Worm (Caenorhabditis elegans) whole organism, L2 larva: ENCODE results near the gene dpy-17.

Source experiments
- C34F6.9 ChIP-seq: fragments of 150-350 bp; optimal IDR thresholded peaks from 2 replicates; lab custom pipeline; 2014; ENCODE audit warnings: missing biosample characterization, missing genetic modification characterization
- ZK546.5 ChIP-seq: sonication (generic microtip); optimal IDR thresholded peaks from 2 replicates; lab custom pipeline; 2017; ENCODE audit warnings: missing biosample characterization, missing genetic modification characterization
- fos-1 ChIP-seq: fragments of 150-350 bp; optimal IDR thresholded peaks from 2 replicates; lab custom pipeline; 2014; ENCODE audit warnings: missing biosample characterization, missing genetic modification characterization
- nhr-12 ChIP-seq: fragments of 150-350 bp; optimal IDR thresholded peaks from 2 replicates; lab custom pipeline; 2014; ENCODE audit warnings: missing biosample characterization, missing genetic modification characterization
- sem-4 ChIP-seq: fragments of 150-350 bp; optimal IDR thresholded peaks from 2 replicates; lab custom pipeline; 2014; ENCODE audit warnings: missing biosample characterization, missing genetic modification reagents, missing genetic modification characterization
- sma-3 ChIP-seq: sonication (generic microtip); optimal IDR thresholded peaks from 2 replicates; lab custom pipeline; 2016; ENCODE audit warnings: missing genetic modification reagents, missing genetic modification characterization, missing compliant biosample characterization

DNA sequence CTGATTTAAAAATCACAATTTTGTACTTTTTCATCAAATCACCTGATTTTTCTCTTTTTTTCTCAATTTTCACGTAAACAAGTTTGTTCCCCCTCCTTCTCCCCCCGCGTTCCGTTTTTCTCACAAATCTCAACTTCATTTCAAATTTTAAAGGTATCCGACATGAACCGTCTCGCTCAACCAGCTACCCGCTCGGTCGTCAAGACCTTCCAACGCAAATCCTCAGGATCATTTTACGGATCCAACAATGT, 25.6 kb upstream of the dpy-17 start, which contains the start of gene cox-6A:
- TF ChIP-seq fos-1 (tag; lab: Kevin White, UChicago) (no peak), sma-3 (GFP tag; lab: Kevin White, UChicago) (no peak), nhr-12 (tag; lab: Kevin White, UChicago) (no peak), C34F6.9 (tag; lab: Kevin White, UChicago) (no peak), ZK546.5 (no peak), sem-4 (no peak)
